Worm (Caenorhabditis elegans): Measurements from ENCODE around the gene T25B9.3.

DNA sequence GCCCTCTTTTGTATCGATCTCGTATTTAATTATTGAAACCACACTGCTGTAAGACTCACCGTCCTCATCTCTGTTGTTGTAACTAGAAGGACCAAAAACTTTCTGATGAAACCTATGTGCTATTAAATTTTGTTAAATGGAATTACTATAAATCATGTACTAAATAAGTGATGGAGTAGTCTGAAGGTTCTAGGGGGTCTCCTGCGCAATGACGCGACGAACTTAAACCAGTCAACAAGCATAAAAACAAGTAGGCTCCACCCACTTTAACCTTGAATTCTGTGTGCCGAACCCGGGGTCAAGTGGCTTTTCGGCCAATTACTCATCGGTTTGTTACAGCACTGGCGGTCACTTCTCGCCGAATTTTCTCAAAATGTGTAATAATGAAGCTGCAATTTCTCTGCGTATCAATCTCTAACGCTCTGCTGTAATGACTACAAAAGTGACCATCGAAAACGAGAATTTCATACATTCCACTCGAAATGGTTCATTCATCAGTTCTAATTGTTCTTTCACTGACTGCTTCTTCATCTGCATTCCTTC, 7.5 kb upstream of the T25B9.3 start, which contains the start of gene grl-21:
- TF ChIP-seq zfp-3 (GFP tag; conservative IDR thresholded peaks at IDR 0.05) (no peak), fkh-10 (GFP tag; optimal IDR thresholded peaks at IDR 0.05) (no peak), lin-1 (GFP tag; IDR thresholded peaks at IDR 0.05) (no peak), snpc-1.2 (GFP tag; IDR thresholded peaks at IDR 0.05) (no peak), snpc-4 (tag; optimal IDR thresholded peaks at IDR 0.05) (no peak), nhr-28 (tag; optimal IDR thresholded peaks at IDR 0.05) (no peak), egl-27 (tag; optimal IDR thresholded peaks at IDR 0.05) (no peak), nhr-237 (tag; optimal IDR thresholded peaks at IDR 0.05) (no peak), ceh-28 (tag; optimal IDR thresholded peaks at IDR 0.05) (no peak), pha-4 (GFP tag; IDR thresholded peaks at IDR 0.05) (no peak), pha-4 (tag; optimal IDR thresholded peaks at IDR 0.05) (no peak)
